Worm (Caenorhabditis elegans): ENCODE measurements around the gene let-765.

Gene let-765

DNA sequence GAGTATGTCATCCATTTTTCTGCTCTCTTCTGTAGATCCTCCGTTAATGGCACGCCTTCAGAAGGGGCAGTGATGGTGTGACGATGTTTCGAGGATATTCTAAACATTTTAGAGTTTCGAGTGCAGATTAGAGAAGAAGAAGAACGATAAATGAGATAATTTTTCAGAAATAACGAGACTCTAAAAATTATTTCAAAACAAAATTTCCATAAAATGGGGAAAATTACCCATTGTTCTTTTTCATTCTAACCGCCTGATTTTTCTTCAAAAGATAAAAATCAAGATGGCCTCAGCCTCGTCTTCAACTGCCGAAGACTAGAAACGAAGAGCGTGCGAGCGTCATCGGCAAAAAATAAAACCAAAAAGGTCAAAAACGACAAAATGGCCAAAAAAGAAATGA, at the start of gene let-765:
Gene let-765 (minus strand): TSS at position 101 of the 400 bp plus-strand sequence.
- TF ChIP-seq elt-2 (tag; optimal IDR thresholded peaks at IDR 0.05) (no peak), unc-55 (GFP tag; optimal IDR thresholded peaks at IDR 0.05) (no peak), pqm-1 (tag; optimal IDR thresholded peaks at IDR 0.05) (no peak), Y22D7AL.16 (tag; optimal IDR thresholded peaks at IDR 0.05) (no peak), hlh-8 (tag; optimal IDR thresholded peaks at IDR 0.05) (no peak), pros-1 (tag; optimal IDR thresholded peaks at IDR 0.05) (no peak), che-1 (tag; optimal IDR thresholded peaks at IDR 0.05) (no peak), lin-11 (tag; optimal IDR thresholded peaks at IDR 0.05) (no peak), ceh-19 (GFP tag; optimal IDR thresholded peaks at IDR 0.05) (no peak), pha-2 (tag; optimal IDR thresholded peaks at IDR 0.05) (no peak), ama-1 (optimal IDR thresholded peaks at IDR 0.05) (no peak), ahr-1 (tag; optimal IDR thresholded peaks at IDR 0.05) (no peak), zip-5 (tag; optimal IDR thresholded peaks at IDR 0.05) (no peak), tbx-2 (tag; optimal IDR thresholded peaks at IDR 0.05) (no peak), hlh-13 (GFP tag; optimal IDR thresholded peaks at IDR 0.05) (no peak), mec-3 (tag; optimal IDR thresholded peaks at IDR 0.05; ENCODE audit: borderline replicate concordance) (no peak), K09A11.1 (tag; optimal IDR thresholded peaks at IDR 0.05; ENCODE audit: insufficient read depth) (no peak), tbx-7 (tag; optimal IDR thresholded peaks at IDR 0.05) (no peak)

DNA sequence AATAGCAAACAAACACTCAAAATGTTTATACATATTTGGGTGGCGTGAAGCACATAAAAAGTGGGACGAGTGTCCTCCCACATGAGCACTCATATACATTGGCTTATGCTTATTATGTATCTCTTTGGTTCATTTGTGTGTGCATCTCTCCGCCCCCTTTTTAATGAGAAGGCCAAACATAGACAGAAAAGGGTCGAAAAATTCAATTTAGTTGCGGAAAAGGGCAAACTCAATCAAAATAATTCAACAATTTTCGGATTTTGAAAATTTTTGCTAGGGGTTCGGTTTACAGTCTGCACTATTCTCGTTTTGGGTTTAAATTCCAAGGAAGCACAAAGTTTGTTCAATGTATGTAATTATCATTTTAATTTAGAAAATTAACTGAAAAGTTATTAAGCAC, 46.6 kb upstream of the let-765 start:
- TF ChIP-seq nhr-11 (tag; optimal IDR thresholded peaks at IDR 0.05) (no peak), unc-42 (tag; optimal IDR thresholded peaks at IDR 0.05) (peak; percentile 50), sox-2 (GFP tag; IDR thresholded peaks at IDR 0.05) (no peak)

DNA sequence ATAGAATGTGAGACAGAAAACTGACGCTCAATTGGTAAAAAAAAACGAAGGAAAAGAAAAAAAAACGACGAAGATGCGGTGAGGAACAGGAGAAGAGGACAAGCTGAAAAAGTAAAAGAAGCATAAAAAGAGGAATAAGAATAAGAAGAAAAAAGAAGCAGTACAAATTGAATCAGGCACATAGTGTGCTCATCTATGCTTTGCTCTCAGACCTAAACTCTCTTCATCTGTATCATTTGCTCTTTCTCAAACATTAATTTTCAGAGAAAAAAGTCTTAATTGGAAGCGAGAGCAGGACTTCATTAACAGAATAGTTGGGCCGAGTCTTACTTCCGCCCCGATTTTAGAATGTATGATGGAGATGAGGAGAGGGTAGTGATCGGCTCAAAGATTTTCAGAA, 45.9 kb upstream of the let-765 start:
- TF ChIP-seq ceh-18 (tag; optimal IDR thresholded peaks at IDR 0.05): no peak
- peak; percentile 91 for TF ChIP-seq unc-42 (tag; optimal IDR thresholded peaks at IDR 0.05)

DNA sequence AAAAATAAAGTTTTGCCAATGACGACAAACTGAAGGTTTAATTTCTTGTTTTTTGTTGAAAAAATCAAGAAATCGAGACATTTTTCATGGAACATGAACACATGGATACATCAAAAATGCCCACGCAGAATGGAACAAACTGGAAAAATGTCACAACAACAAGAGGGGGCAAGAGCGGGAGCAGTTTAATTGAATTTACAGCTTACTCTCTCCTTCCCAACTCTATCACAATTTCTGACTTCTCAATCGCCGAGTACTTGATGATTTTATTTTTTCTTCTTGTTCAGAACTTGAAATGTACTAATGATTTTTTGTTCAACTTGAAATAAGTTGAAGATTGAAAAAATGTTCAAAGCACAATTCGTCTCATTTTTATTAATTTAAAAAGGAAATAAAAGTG, 44.3 kb upstream of the let-765 start:
- TF ChIP-seq unc-42 (tag; optimal IDR thresholded peaks at IDR 0.05): peak; percentile 63
- TF ChIP-seq pax-1 (tag; optimal IDR thresholded peaks at IDR 0.05): no peak

DNA sequence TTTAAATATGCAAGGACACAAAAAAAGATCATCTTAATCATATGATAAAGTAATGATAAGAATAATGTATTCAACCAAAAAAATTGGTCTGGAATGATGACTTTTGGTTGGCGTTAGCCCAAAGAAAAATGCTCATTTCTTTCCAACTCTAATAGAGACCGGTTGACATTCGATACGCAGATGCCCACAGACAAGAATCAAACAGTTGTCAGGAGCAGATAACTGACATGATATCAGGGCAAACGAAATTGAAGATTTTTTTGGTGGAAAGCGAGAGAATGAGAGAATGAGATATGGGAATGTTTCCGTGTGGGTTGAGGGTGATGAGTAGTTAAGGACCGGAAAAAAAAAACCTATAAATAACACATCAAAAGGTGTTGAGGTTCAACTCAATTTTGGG, 38.1 kb upstream of the let-765 start:
- no peak for TF ChIP-seq T23F11.4 (GFP tag; optimal IDR thresholded peaks at IDR 0.05)
- TF ChIP-seq elt-2 (tag; optimal IDR thresholded peaks at IDR 0.05): no peak
- TF ChIP-seq lin-11 (tag; optimal IDR thresholded peaks at IDR 0.05): no peak
- no peak for TF ChIP-seq pat-9 (tag; optimal IDR thresholded peaks at IDR 0.05)

DNA sequence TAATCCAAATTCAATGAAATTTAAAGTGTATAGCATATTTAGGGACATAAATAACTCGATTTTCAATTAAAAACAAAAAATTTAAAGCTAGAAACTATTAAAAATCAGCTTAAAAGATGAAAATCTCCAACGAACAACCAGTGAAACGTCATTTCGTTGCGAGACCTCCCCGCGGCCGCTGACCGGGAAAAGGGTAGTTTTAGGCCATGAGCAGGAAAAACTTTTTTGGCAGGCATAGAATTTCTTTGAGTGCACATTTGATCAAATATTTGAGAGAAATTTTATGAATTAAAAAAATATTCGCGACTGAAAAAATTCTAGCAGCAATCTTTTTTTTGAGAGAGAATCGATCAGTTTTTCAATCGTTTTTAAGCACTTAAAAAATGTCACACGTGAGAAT, 24.3 kb upstream of the let-765 start:
- TF ChIP-seq elt-2 (tag; optimal IDR thresholded peaks at IDR 0.05): peak; percentile 12
- TF ChIP-seq ref-2 (tag; optimal IDR thresholded peaks at IDR 0.05): no peak
- TF ChIP-seq ceh-31 (tag; optimal IDR thresholded peaks at IDR 0.05): peak; percentile 73
- TF ChIP-seq pha-4 (tag; optimal IDR thresholded peaks at IDR 0.05): no peak
- peak; percentile 50 for TF ChIP-seq ceh-2 (tag; optimal IDR thresholded peaks at IDR 0.05)
- TF ChIP-seq ceh-34 (tag; optimal IDR thresholded peaks at IDR 0.05): peak; percentile 22
- no peak for TF ChIP-seq hlh-8 (tag; optimal IDR thresholded peaks at IDR 0.05)
- peak; percentile 52 for TF ChIP-seq C08G9.2 (tag; optimal IDR thresholded peaks at IDR 0.05)
- TF ChIP-seq ets-4 (tag; optimal IDR thresholded peaks at IDR 0.05): peak; percentile 32
- no peak for TF ChIP-seq mec-3 (tag; optimal IDR thresholded peaks at IDR 0.05; ENCODE audit: borderline replicate concordance)
- peak; percentile 60 for TF ChIP-seq tbx-2 (tag; optimal IDR thresholded peaks at IDR 0.05)

DNA sequence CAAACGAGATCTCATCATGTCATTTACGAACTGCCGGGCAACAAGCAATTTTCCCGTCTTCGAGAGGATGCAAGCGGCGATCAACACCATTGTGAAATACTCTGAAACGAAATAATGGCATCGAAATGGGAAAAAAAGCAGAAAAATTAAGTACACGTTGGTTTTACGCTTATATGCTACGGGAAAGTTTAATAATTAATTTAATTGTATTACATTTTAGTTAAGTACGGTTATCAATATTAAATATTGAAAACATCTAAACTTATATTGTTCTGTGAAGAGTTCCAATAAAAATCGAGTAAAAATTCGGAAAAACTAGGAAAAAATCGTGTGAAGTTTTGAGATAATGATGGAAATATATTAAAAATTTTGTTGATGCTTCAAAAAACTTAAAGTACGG, 23.9 kb upstream of the let-765 start, which contains the start of gene copd-1:
Gene copd-1 (minus strand): TSS at position 101 of the 400 bp plus-strand sequence.
- TF ChIP-seq nfya-1 (tag; optimal IDR thresholded peaks at IDR 0.05) (no peak), che-1 (tag; optimal IDR thresholded peaks at IDR 0.05) (no peak), C38D4.7 (GFP tag; optimal IDR thresholded peaks at IDR 0.05) (no peak), ceh-14 (tag; optimal IDR thresholded peaks at IDR 0.05) (no peak), elt-2 (tag; optimal IDR thresholded peaks at IDR 0.05) (no peak), ceh-19 (GFP tag; optimal IDR thresholded peaks at IDR 0.05) (no peak), ttx-3 (tag; optimal IDR thresholded peaks at IDR 0.05) (no peak), ceh-31 (tag; optimal IDR thresholded peaks at IDR 0.05) (no peak), ceh-9 (tag; optimal IDR thresholded peaks at IDR 0.05) (no peak), nhr-232 (tag; optimal IDR thresholded peaks at IDR 0.05) (no peak), C08G9.2 (tag; optimal IDR thresholded peaks at IDR 0.05) (no peak)

Data from whole organism, late embryonic.